Fruit fly (Drosophila melanogaster) whole organism, embryonic: ENCODE data around the gene cnir.

ENCODE experiments used
- Atf6 ChIP-seq: fragments of 200-800 bp; sonication (Bioruptor generic); IDR thresholded peaks from 2 replicates; pipeline ENCODE4 v1.3.6; 2022; ENCODE audit warnings: missing biosample characterization, missing genetic modification characterization
- BtbVII ChIP-seq: fragments of 200-800 bp; sonication (Bioruptor generic); optimal IDR thresholded peaks from 3 replicates; lab custom pipeline; 2017; ENCODE audit warnings: missing biosample characterization, mild to moderate bottlenecking, missing genetic modification characterization
- C15 ChIP-seq: fragments of 200-800 bp; sonication (Bioruptor generic); IDR thresholded peaks from 3 replicates; pipeline ENCODE4 v1.3.6; 2022; ENCODE audit warnings: missing biosample characterization, missing genetic modification characterization
- CG10321 ChIP-seq: fragments of 200-800 bp; sonication (Bioruptor generic); IDR thresholded peaks from 2 replicates; pipeline ENCODE4 v1.3.6; 2022; ENCODE audit warnings: missing biosample characterization, missing genetic modification characterization
- CG10431 ChIP-seq: fragments of 200-800 bp; sonication (Bioruptor generic); optimal IDR thresholded peaks from 3 replicates; lab custom pipeline; 2018; ENCODE audit warnings: missing biosample characterization, mild to moderate bottlenecking, missing genetic modification characterization
- CG11560 ChIP-seq: fragments of 200-800 bp; sonication (Bioruptor generic); IDR thresholded peaks from 3 replicates; pipeline ENCODE4 v1.3.6; 2022; ENCODE audit warnings: missing biosample characterization, missing genetic modification characterization
- CG11723 ChIP-seq: fragments of 200-800 bp; sonication (Bioruptor generic); optimal IDR thresholded peaks from 2 replicates; lab custom pipeline; 2017; ENCODE audit warnings: missing biosample characterization, mild to moderate bottlenecking, missing genetic modification characterization
- CG13624 ChIP-seq: fragments of 200-800 bp; sonication (Bioruptor generic); optimal IDR thresholded peaks from 2 replicates; lab custom pipeline; 2016; ENCODE audit warnings: missing biosample characterization, missing genetic modification characterization
- CG15269 ChIP-seq: fragments of 200-800 bp; sonication (Bioruptor generic); optimal IDR thresholded peaks from 2 replicates; lab custom pipeline; 2018; ENCODE audit warnings: missing biosample characterization, mild to moderate bottlenecking, missing genetic modification characterization, moderate library complexity
- CG1603 ChIP-seq: fragments of 200-800 bp; sonication (Bioruptor generic); optimal IDR thresholded peaks from 2 replicates; lab custom pipeline; 2019; ENCODE audit warnings: missing biosample characterization, mild to moderate bottlenecking, missing genetic modification characterization, moderate library complexity
- CG17328 ChIP-seq: fragments of 200-800 bp; sonication (Bioruptor generic); IDR thresholded peaks from 2 replicates; pipeline ENCODE4 v1.3.6; 2022; ENCODE audit warnings: missing biosample characterization, missing genetic modification characterization
- CG17568 ChIP-seq: fragments of 200-800 bp; sonication (Bioruptor generic); optimal IDR thresholded peaks from 2 replicates; lab custom pipeline; 2018; ENCODE audit warnings: missing biosample characterization, mild to moderate bottlenecking, missing genetic modification characterization, moderate library complexity
- CG2889 ChIP-seq: fragments of 200-800 bp; sonication (Bioruptor generic); IDR thresholded peaks from 3 replicates; pipeline ENCODE4 v1.3.6; 2022; ENCODE audit warnings: missing biosample characterization, missing genetic modification characterization
- CG3407 ChIP-seq: fragments of 200-800 bp; sonication (Bioruptor generic); optimal IDR thresholded peaks from 2 replicates; lab custom pipeline; 2018; ENCODE audit warnings: missing biosample characterization, mild to moderate bottlenecking, missing genetic modification characterization
- CG34422 ChIP-seq: fragments of 200-800 bp; sonication (Bioruptor generic); IDR thresholded peaks from 3 replicates; pipeline ENCODE4 v1.3.6; 2022; ENCODE audit warnings: missing biosample characterization, missing genetic modification characterization
- CG3995 ChIP-seq: fragments of 200-800 bp; sonication (Bioruptor generic); optimal IDR thresholded peaks from 3 replicates; lab custom pipeline; 2016; ENCODE audit warnings: missing biosample characterization, missing genetic modification characterization
- CG9932 ChIP-seq: fragments of 200-800 bp; sonication (Bioruptor generic); IDR thresholded peaks from 2 replicates; pipeline ENCODE4 v1.3.6; 2022; ENCODE audit warnings: missing biosample characterization, missing genetic modification characterization
- CTCF ChIP-seq: fragments of 200-800 bp; sonication (Bioruptor generic); optimal IDR thresholded peaks from 2 replicates; lab custom pipeline; 2017; ENCODE audit warnings: missing biosample characterization, mild to moderate bottlenecking, missing genetic modification characterization, moderate library complexity
- Dref ChIP-seq: fragments of 200-800 bp; sonication (Bioruptor generic); IDR thresholded peaks from 2 replicates; pipeline ENCODE4 v1.3.6; 2022; ENCODE audit warnings: missing biosample characterization, missing genetic modification characterization
- Drgx ChIP-seq: fragments of 200-800 bp; sonication (Bioruptor generic); IDR thresholded peaks from 2 replicates; pipeline ENCODE4 v1.3.6; 2022; ENCODE audit warnings: missing biosample characterization, missing genetic modification characterization
- H15 ChIP-seq: fragments of 200-800 bp; sonication (Bioruptor generic); IDR thresholded peaks from 3 replicates; pipeline ENCODE4 v1.3.6; 2022; ENCODE audit warnings: missing biosample characterization, missing genetic modification characterization
- HLH4C ChIP-seq: fragments of 200-800 bp; sonication (Bioruptor generic); IDR thresholded peaks from 3 replicates; pipeline ENCODE4 v1.3.6; 2022; ENCODE audit warnings: missing biosample characterization, missing genetic modification characterization; ENCODE audit not compliant: partially characterized antibody
- Hr3 ChIP-seq: fragments of 200-800 bp; sonication (Bioruptor generic); optimal IDR thresholded peaks from 3 replicates; lab custom pipeline; 2016; ENCODE audit warnings: missing biosample characterization, missing genetic modification characterization
- Hr78 ChIP-seq, 2 experiments: fragments of 200-800 bp in 1 of 2; fragments of >200 bp in 1 of 2; sonication (Bioruptor generic) in 1 of 2; optimal IDR thresholded peaks; 2 replicates each; lab custom pipeline; 2017 to 2019; ENCODE audit warnings: missing biosample characterization in 2 of 2, missing genetic modification characterization in 2 of 2, mild to moderate bottlenecking in 1 of 2, moderate library complexity in 1 of 2
- Med ChIP-seq: fragments of 200-800 bp; sonication (Bioruptor generic); peaks from one replicate; lab custom pipeline; 2016; ENCODE audit warnings: missing biosample characterization, missing genetic modification characterization, mild to moderate bottlenecking, inconsistent platforms, moderate library complexity
- Myb ChIP-seq: fragments of 200-800 bp; sonication (Bioruptor generic); optimal IDR thresholded peaks from 2 replicates; lab custom pipeline; 2016; ENCODE audit warnings: missing biosample characterization, missing genetic modification characterization
- Opbp ChIP-seq: fragments of 200-800 bp; sonication (Bioruptor generic); IDR thresholded peaks from 3 replicates; pipeline ENCODE4 v1.3.6; 2022; ENCODE audit warnings: missing biosample characterization, missing genetic modification characterization; ENCODE audit not compliant: partially characterized antibody
- Sox100B ChIP-seq: fragments of 200-800 bp; sonication (Bioruptor generic); optimal IDR thresholded peaks from 3 replicates; lab custom pipeline; 2018; ENCODE audit warnings: missing biosample characterization, mild to moderate bottlenecking, missing genetic modification characterization
- amos ChIP-seq: fragments of 200-800 bp; sonication (Bioruptor generic); IDR thresholded peaks from 2 replicates; pipeline ENCODE4 v1.3.6; 2022; ENCODE audit warnings: missing biosample characterization, missing genetic modification characterization; ENCODE audit not compliant: partially characterized antibody
- aop ChIP-seq: fragments of 200-800 bp; sonication (Bioruptor generic); IDR thresholded peaks from 2 replicates; pipeline ENCODE4 v1.3.6; 2022; ENCODE audit warnings: missing biosample characterization, missing genetic modification characterization
- ci ChIP-seq: fragments of 200-800 bp; sonication (Bioruptor generic); IDR thresholded peaks from 3 replicates; pipeline ENCODE4 v1.3.6; 2022; ENCODE audit warnings: missing biosample characterization, missing genetic modification characterization
- dm ChIP-seq: fragments of 200-800 bp; sonication (Bioruptor generic); optimal IDR thresholded peaks from 3 replicates; lab custom pipeline; 2016; ENCODE audit warnings: missing biosample characterization, missing genetic modification characterization
- dmrt11E ChIP-seq: fragments of 200-800 bp; sonication (Bioruptor generic); optimal IDR thresholded peaks from 3 replicates; lab custom pipeline; 2018; ENCODE audit warnings: missing biosample characterization, mild to moderate bottlenecking, missing genetic modification characterization, moderate library complexity
- esg ChIP-seq: fragments of 200-800 bp; sonication (Bioruptor generic); conservative IDR thresholded peaks from 2 replicates; pipeline ENCODE4 v1.3.6; 2022; ENCODE audit warnings: missing biosample characterization, missing genetic modification characterization
- gce ChIP-seq: fragments of 200-800 bp; sonication (Bioruptor generic); IDR thresholded peaks from 3 replicates; pipeline ENCODE4 v1.3.6; 2022; ENCODE audit warnings: missing biosample characterization, missing genetic modification characterization
- jigr1 ChIP-seq: fragments of 200-800 bp; sonication (Bioruptor generic); IDR thresholded peaks from 3 replicates; pipeline ENCODE4 v1.3.6; 2022; ENCODE audit warnings: missing biosample characterization, missing genetic modification characterization
- kah ChIP-seq: fragments of 200-800 bp; sonication (Bioruptor generic); optimal IDR thresholded peaks from 2 replicates; lab custom pipeline; 2018; ENCODE audit warnings: missing biosample characterization, mild to moderate bottlenecking, missing genetic modification characterization
- ken ChIP-seq: fragments of 200-800 bp; sonication (Bioruptor generic); IDR thresholded peaks from 3 replicates; pipeline ENCODE4 v1.3.6; 2022; ENCODE audit warnings: missing biosample characterization, missing genetic modification characterization
- klu ChIP-seq: fragments of 200-800 bp; sonication (Bioruptor generic); IDR thresholded peaks from 2 replicates; pipeline ENCODE4 v1.3.6; 2022; ENCODE audit warnings: missing biosample characterization, missing genetic modification characterization
- nom ChIP-seq: fragments of 200-800 bp; sonication (Bioruptor generic); optimal IDR thresholded peaks from 2 replicates; lab custom pipeline; 2017; ENCODE audit warnings: missing biosample characterization, missing genetic modification characterization, mild to moderate bottlenecking, moderate library complexity, missing genetic modification reagents
- psq ChIP-seq: fragments of 200-800 bp; sonication (Bioruptor generic); optimal IDR thresholded peaks from 2 replicates; lab custom pipeline; 2017; ENCODE audit warnings: missing biosample characterization, missing genetic modification characterization
- pzg ChIP-seq: fragments of 200-800 bp; sonication (Bioruptor generic); optimal IDR thresholded peaks from 3 replicates; lab custom pipeline; 2018; ENCODE audit warnings: missing biosample characterization, mild to moderate bottlenecking, missing genetic modification characterization, moderate library complexity
- ranshi ChIP-seq: fragments of 200-800 bp; sonication (Bioruptor generic); IDR thresholded peaks from 2 replicates; pipeline ENCODE4 v1.3.6; 2022; ENCODE audit warnings: missing biosample characterization, missing genetic modification characterization
- row ChIP-seq: fragments of 200-800 bp; sonication (Bioruptor generic); IDR thresholded peaks from 3 replicates; pipeline ENCODE4 v1.3.6; 2022; ENCODE audit warnings: missing biosample characterization, missing genetic modification characterization
- salm ChIP-seq: fragments of 200-800 bp; sonication (Bioruptor generic); optimal IDR thresholded peaks from 2 replicates; lab custom pipeline; 2018; ENCODE audit warnings: missing biosample characterization, mild to moderate bottlenecking, missing genetic modification characterization
- sd ChIP-seq: fragments of 200-800 bp; sonication (Bioruptor generic); optimal IDR thresholded peaks from 3 replicates; lab custom pipeline; 2018; ENCODE audit warnings: missing biosample characterization, mild to moderate bottlenecking, missing genetic modification characterization, moderate library complexity
- sima ChIP-seq: fragments of 200-800 bp; sonication (Bioruptor generic); optimal IDR thresholded peaks from 2 replicates; lab custom pipeline; 2016; ENCODE audit warnings: missing biosample characterization, missing genetic modification characterization
- slou ChIP-seq: fragments of 200-800 bp; sonication (Bioruptor generic); optimal IDR thresholded peaks from 3 replicates; lab custom pipeline; 2016; ENCODE audit warnings: missing biosample characterization, missing genetic modification characterization
- slp2 ChIP-seq: fragments of 200-800 bp; sonication (Bioruptor generic); optimal IDR thresholded peaks from 2 replicates; lab custom pipeline; 2016; ENCODE audit warnings: missing biosample characterization, missing genetic modification characterization
- tgo ChIP-seq: fragments of 200-800 bp; sonication (Bioruptor generic); IDR thresholded peaks from 3 replicates; pipeline ENCODE4 v1.3.6; 2022; ENCODE audit warnings: missing biosample characterization, missing genetic modification characterization
- unpg ChIP-seq: fragments of 200-800 bp; sonication (Bioruptor generic); optimal IDR thresholded peaks from 3 replicates; lab custom pipeline; 2018; ENCODE audit warnings: missing biosample characterization, mild to moderate bottlenecking, missing genetic modification characterization, moderate library complexity
- yki ChIP-seq: fragments of >200 bp; optimal IDR thresholded peaks from 3 replicates; lab custom pipeline; 2018
- zf30C ChIP-seq: fragments of 200-800 bp; sonication (Bioruptor generic); optimal IDR thresholded peaks from 3 replicates; lab custom pipeline; 2018; ENCODE audit warnings: missing biosample characterization, mild to moderate bottlenecking, missing genetic modification characterization

Gene cnir

DNA sequence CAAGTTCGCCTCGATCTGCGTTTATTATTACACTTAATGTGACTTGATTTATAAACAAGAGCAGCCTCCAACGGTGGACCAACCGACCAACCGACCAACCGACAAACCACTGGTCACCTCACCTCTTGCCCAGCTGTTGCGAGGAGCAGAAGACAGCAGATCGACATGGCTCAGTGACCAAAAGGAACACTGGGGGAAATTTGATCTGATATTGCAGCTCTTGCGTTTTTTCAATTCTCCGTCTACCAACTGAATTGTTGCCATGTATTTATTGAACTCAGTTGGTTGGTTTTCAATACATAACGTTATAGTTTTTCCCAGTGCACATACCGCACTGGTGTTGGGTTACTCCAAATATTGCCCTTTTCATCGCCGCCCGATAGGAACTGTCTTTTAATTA is 35.0 kb downstream of the cnir start (continued):
- TF ChIP-seq CG11723 (GFP tag; lab: Kevin White, UChicago): no peak
- TF ChIP-seq CG17568: no peak
- TF ChIP-seq kah (GFP tag; lab: Kevin White, UChicago): no peak
- TF ChIP-seq psq (GFP tag; lab: Kevin White, UChicago): no peak
- TF ChIP-seq dmrt11E (tag; lab: Kevin White, UChicago): no peak
- TF ChIP-seq nom: peak; percentile 25
- no peak for TF ChIP-seq Hr78 (GFP tag; optimal IDR thresholded peaks at IDR 0.05; lab: Kevin White, UChicago)
- no peak for TF ChIP-seq CG3995 (GFP tag; lab: Kevin White, UChicago)
- TF ChIP-seq row (GFP tag; lab: Robert Waterston, UW): peak; percentile 20; the same call in 1 of the 3 replicates
- no peak for TF ChIP-seq CG10431 (GFP tag; lab: Kevin White, UChicago)
- TF ChIP-seq Dref (GFP tag; lab: Robert Waterston, UW): no peak
- TF ChIP-seq C15 (GFP tag; lab: Robert Waterston, UW): no peak
- TF ChIP-seq ken (GFP tag; lab: Robert Waterston, UW): 0 out of 3 replicates have a peak, but pooled peaks have one; percentile 29
- no peak for TF ChIP-seq gce (GFP tag; lab: Robert Waterston, UW)
- no peak for TF ChIP-seq pzg
- TF ChIP-seq CG15269 (tag; lab: Kevin White, UChicago): no peak
- no peak for TF ChIP-seq H15
- no peak for TF ChIP-seq CG2889
- TF ChIP-seq slp2 (GFP tag; lab: Kevin White, UChicago): no peak
- TF ChIP-seq ranshi (GFP tag; lab: Robert Waterston, UW): no peak
- TF ChIP-seq Opbp (GFP tag; lab: Robert Waterston, UW): no peak
- peak; percentile 30 for TF ChIP-seq zf30C (GFP tag; lab: Kevin White, UChicago)
- TF ChIP-seq klu (GFP tag; lab: Robert Waterston, UW): no peak
- no peak for TF ChIP-seq Atf6 (GFP tag; lab: Robert Waterston, UW)
- TF ChIP-seq Myb: no peak
- TF ChIP-seq CG17328: 0 out of 2 replicates have a peak, but pooled peaks have one; percentile 22
- no peak for TF ChIP-seq Sox100B (GFP tag; lab: Kevin White, UChicago)
- TF ChIP-seq yki: no peak
- TF ChIP-seq tgo (GFP tag; lab: Robert Waterston, UW): no peak
- TF ChIP-seq jigr1: no peak
- no peak for TF ChIP-seq unpg (GFP tag; lab: Kevin White, UChicago)
- no peak for TF ChIP-seq CG11560 (tag; lab: Robert Waterston, UW)
- TF ChIP-seq BtbVII (GFP tag; lab: Kevin White, UChicago): no peak
- no peak for TF ChIP-seq CG13624 (GFP tag; lab: Kevin White, UChicago)
- TF ChIP-seq CG34422 (GFP tag; lab: Robert Waterston, UW): 0 out of 3 replicates have a peak, but pooled peaks have one; percentile 20
- no peak for TF ChIP-seq amos (GFP tag; lab: Robert Waterston, UW)
- no peak for TF ChIP-seq ci (GFP tag; lab: Robert Waterston, UW)
- no peak for TF ChIP-seq dm (GFP tag; lab: Kevin White, UChicago)
- TF ChIP-seq slou (GFP tag; lab: Kevin White, UChicago): no peak
- no peak for TF ChIP-seq aop (GFP tag; lab: Robert Waterston, UW)
- TF ChIP-seq CG10321 (GFP tag; lab: Robert Waterston, UW): no peak
- no peak for TF ChIP-seq CG9932 (GFP tag; lab: Robert Waterston, UW)
- peak; percentile 52 for TF ChIP-seq sd (tag; lab: Kevin White, UChicago)
- TF ChIP-seq salm (tag; lab: Kevin White, UChicago): no peak
- peak; percentile 26 for TF ChIP-seq CG1603 (tag; lab: Kevin White, UChicago)
- TF ChIP-seq Hr3: no peak
- TF ChIP-seq esg (GFP tag; lab: Robert Waterston, UW): no peak
- TF ChIP-seq Drgx (GFP tag; lab: Robert Waterston, UW): 0 out of 2 replicates have a peak, but pooled peaks have one; percentile 15
- TF ChIP-seq CTCF (GFP tag; lab: Kevin White, UChicago): no peak
- no peak for TF ChIP-seq sima (GFP tag; lab: Kevin White, UChicago)
- no peak for TF ChIP-seq HLH4C (GFP tag; lab: Robert Waterston, UW)
- TF ChIP-seq Med (GFP tag; lab: Kevin White, UChicago): peak; percentile 77
- TF ChIP-seq CG3407 (GFP tag; lab: Kevin White, UChicago): no peak
